Fruit fly (Drosophila melanogaster) whole organism, embryonic: ENCODE results near the gene CG7378.

Experiments used
- Adf1 ChIP-seq: fragments of 200-800 bp; sonication (Bioruptor generic); IDR thresholded peaks from 2 replicates; pipeline ENCODE4 v1.3.6; 2022; ENCODE audit warnings: missing biosample characterization, missing genetic modification characterization
- Atf6 ChIP-seq: fragments of 200-800 bp; sonication (Bioruptor generic); IDR thresholded peaks from 2 replicates; pipeline ENCODE4 v1.3.6; 2022; ENCODE audit warnings: missing biosample characterization, missing genetic modification characterization
- B-H2 ChIP-seq: fragments of 200-800 bp; sonication (Bioruptor generic); optimal IDR thresholded peaks from 2 replicates; lab custom pipeline; 2018; ENCODE audit warnings: missing biosample characterization, mild to moderate bottlenecking, missing genetic modification characterization
- Blimp-1 ChIP-seq: fragments of 200-800 bp; sonication (Bioruptor generic); optimal IDR thresholded peaks from 3 replicates; lab custom pipeline; 2018; ENCODE audit warnings: missing biosample characterization, missing genetic modification characterization, mild to moderate bottlenecking, moderate library complexity, missing genetic modification reagents
- CG10147 ChIP-seq: fragments of 200-800 bp; sonication (Bioruptor generic); optimal IDR thresholded peaks from 2 replicates; lab custom pipeline; 2019; ENCODE audit warnings: missing biosample characterization, mild to moderate bottlenecking, missing genetic modification characterization, moderate library complexity
- CG10654 ChIP-seq: fragments of 200-800 bp; sonication (Bioruptor generic); optimal IDR thresholded peaks from 2 replicates; lab custom pipeline; 2016; ENCODE audit warnings: missing biosample characterization, missing genetic modification characterization
- CG13424 ChIP-seq: fragments of 200-800 bp; sonication (Bioruptor generic); optimal IDR thresholded peaks from 2 replicates; lab custom pipeline; 2019; ENCODE audit warnings: missing biosample characterization, mild to moderate bottlenecking, missing genetic modification characterization, moderate library complexity
- CG15514 ChIP-seq: fragments of 200-800 bp; sonication (Bioruptor generic); optimal IDR thresholded peaks from 3 replicates; lab custom pipeline; 2017; ENCODE audit warnings: missing biosample characterization, missing genetic modification characterization, mild to moderate bottlenecking, moderate library complexity, missing genetic modification reagents
- CG1602 ChIP-seq: fragments of 200-800 bp; sonication (Bioruptor generic); optimal IDR thresholded peaks from 3 replicates; lab custom pipeline; 2016; ENCODE audit warnings: missing biosample characterization, missing genetic modification characterization
- CG17186 ChIP-seq: fragments of 200-800 bp; sonication (Bioruptor generic); optimal IDR thresholded peaks from 3 replicates; lab custom pipeline; 2017; ENCODE audit warnings: missing biosample characterization, missing genetic modification reagents, missing genetic modification characterization
- CG17359 ChIP-seq: fragments of 200-800 bp; sonication (Bioruptor generic); optimal IDR thresholded peaks from 3 replicates; lab custom pipeline; 2018; ENCODE audit warnings: missing biosample characterization, mild to moderate bottlenecking, missing genetic modification characterization, moderate library complexity
- CG31441 ChIP-seq: fragments of 200-800 bp; sonication (Bioruptor generic); IDR thresholded peaks from 2 replicates; pipeline ENCODE4 v1.3.6; 2022; ENCODE audit warnings: missing biosample characterization, missing genetic modification characterization
- CG34376 ChIP-seq: fragments of 200-800 bp; sonication (Bioruptor generic); optimal IDR thresholded peaks from 2 replicates; lab custom pipeline; 2018; ENCODE audit warnings: missing biosample characterization, mild to moderate bottlenecking, missing genetic modification characterization
- CG3838 ChIP-seq: fragments of 200-800 bp; sonication (Bioruptor generic); optimal IDR thresholded peaks from 3 replicates; lab custom pipeline; 2016; ENCODE audit warnings: missing biosample characterization, missing genetic modification characterization
- CG4854 ChIP-seq: fragments of 200-800 bp; sonication (Bioruptor generic); optimal IDR thresholded peaks from 2 replicates; lab custom pipeline; 2016; ENCODE audit warnings: missing biosample characterization, missing genetic modification characterization, inconsistent platforms
- CG9215 ChIP-seq: fragments of 200-800 bp; sonication (Bioruptor generic); IDR thresholded peaks from 2 replicates; pipeline ENCODE4 v1.3.6; 2022; ENCODE audit warnings: missing biosample characterization, missing genetic modification characterization
- Camta ChIP-seq: fragments of 200-800 bp; sonication (Bioruptor generic); optimal IDR thresholded peaks from 2 replicates; lab custom pipeline; 2016; ENCODE audit warnings: missing biosample characterization, missing genetic modification characterization
- Dad ChIP-seq: fragments of 200-800 bp; sonication (Bioruptor generic); optimal IDR thresholded peaks from 3 replicates; lab custom pipeline; 2016; ENCODE audit warnings: missing biosample characterization, missing genetic modification characterization
- Dip2 ChIP-seq: fragments of 200-800 bp; sonication (Bioruptor generic); IDR thresholded peaks from 2 replicates; pipeline ENCODE4 v1.3.6; 2022; ENCODE audit warnings: missing biosample characterization, missing genetic modification characterization
- Ets65A ChIP-seq: fragments of 200-800 bp; sonication (Bioruptor generic); peaks from one replicate; lab custom pipeline; 2016; ENCODE audit warnings: missing biosample characterization, missing genetic modification characterization
- Fer2 ChIP-seq: fragments of 200-800 bp; sonication (Bioruptor generic); optimal IDR thresholded peaks from 2 replicates; lab custom pipeline; 2018; ENCODE audit warnings: missing biosample characterization, mild to moderate bottlenecking, missing genetic modification characterization, moderate library complexity
- HmgD ChIP-seq: fragments of 200-800 bp; sonication (Bioruptor generic); optimal IDR thresholded peaks from 3 replicates; lab custom pipeline; 2016; ENCODE audit warnings: missing biosample characterization, missing genetic modification characterization
- Hsf ChIP-seq: fragments of 200-800 bp; sonication (Bioruptor generic); optimal IDR thresholded peaks from 3 replicates; lab custom pipeline; 2016; ENCODE audit warnings: missing biosample characterization, missing genetic modification characterization
- MTF-1 ChIP-seq: fragments of 200-800 bp; sonication (Bioruptor generic); optimal IDR thresholded peaks from 2 replicates; lab custom pipeline; 2018; ENCODE audit warnings: missing biosample characterization, mild to moderate bottlenecking, missing genetic modification characterization, borderline replicate concordance
- Med ChIP-seq: fragments of 200-800 bp; sonication (Bioruptor generic); peaks from one replicate; lab custom pipeline; 2016; ENCODE audit warnings: missing biosample characterization, missing genetic modification characterization, mild to moderate bottlenecking, inconsistent platforms, moderate library complexity
- Ptx1 ChIP-seq: fragments of 200-800 bp; sonication (Bioruptor generic); IDR thresholded peaks from 2 replicates; pipeline ENCODE4 v1.3.6; 2022; ENCODE audit warnings: missing biosample characterization, missing genetic modification characterization
- Scr ChIP-seq: fragments of 200-800 bp; sonication (Bioruptor generic); IDR thresholded peaks from 2 replicates; pipeline ENCODE4 v1.3.6; 2022; ENCODE audit warnings: missing biosample characterization, missing genetic modification characterization; ENCODE audit not compliant: partially characterized antibody
- Sox100B ChIP-seq: fragments of 200-800 bp; sonication (Bioruptor generic); optimal IDR thresholded peaks from 3 replicates; lab custom pipeline; 2018; ENCODE audit warnings: missing biosample characterization, mild to moderate bottlenecking, missing genetic modification characterization
- Tbp ChIP-seq: fragments of >200 bp; optimal IDR thresholded peaks from 2 replicates; lab custom pipeline; 2018; ENCODE audit warnings: missing biosample characterization, missing genetic modification characterization
- Usf ChIP-seq: fragments of 200-800 bp; sonication (Bioruptor generic); optimal IDR thresholded peaks from 2 replicates; lab custom pipeline; 2017; ENCODE audit warnings: missing genotype, missing biosample characterization, missing genetic modification characterization
- ap ChIP-seq: fragments of 200-800 bp; sonication (Bioruptor generic); IDR thresholded peaks from 2 replicates; pipeline ENCODE4 v1.3.6; 2022; ENCODE audit warnings: missing biosample characterization, missing genetic modification characterization
- eyg ChIP-seq: fragments of 200-800 bp; sonication (Bioruptor generic); optimal IDR thresholded peaks from 3 replicates; lab custom pipeline; 2016; ENCODE audit warnings: missing biosample characterization, missing genetic modification characterization
- gfzf ChIP-seq: fragments of 200-800 bp; sonication (Bioruptor generic); optimal IDR thresholded peaks from 2 replicates; lab custom pipeline; 2016; ENCODE audit warnings: missing biosample characterization, mild to moderate bottlenecking, missing genetic modification characterization, moderate library complexity
- ham ChIP-seq: fragments of 200-800 bp; sonication (Bioruptor generic); IDR thresholded peaks from 2 replicates; pipeline ENCODE4 v1.3.6; 2022; ENCODE audit warnings: missing biosample characterization, missing genetic modification characterization
- jing ChIP-seq: fragments of 200-800 bp; sonication (Bioruptor generic); optimal IDR thresholded peaks from 2 replicates; lab custom pipeline; 2018; ENCODE audit warnings: missing biosample characterization, mild to moderate bottlenecking, missing genetic modification characterization
- kni ChIP-seq: fragments of 200-800 bp; sonication (Bioruptor generic); optimal IDR thresholded peaks from 3 replicates; lab custom pipeline; 2017; ENCODE audit warnings: mild to moderate bottlenecking, missing biosample characterization, missing genetic modification reagents, missing genetic modification characterization
- lilli ChIP-seq: fragments of 200-800 bp; sonication (Bioruptor generic); optimal IDR thresholded peaks from 3 replicates; lab custom pipeline; 2016; ENCODE audit warnings: missing biosample characterization, missing genetic modification characterization
- oc ChIP-seq: fragments of 200-800 bp; sonication (Bioruptor generic); optimal IDR thresholded peaks from 2 replicates; lab custom pipeline; 2018; ENCODE audit warnings: missing biosample characterization, mild to moderate bottlenecking, missing genetic modification characterization, moderate library complexity
- pan ChIP-seq, 4 experiments: fragments of >200 bp in 3 of 4; fragments of 200-800 bp in 1 of 4; sonication (Bioruptor generic) in 1 of 4; optimal IDR thresholded peaks in 3 of 4; IDR thresholded peaks in 1 of 4; 2 replicates each; pipeline versions ENCODE4 v1.3.6 to Lab custom; 2017 to 2022; ENCODE audit warnings: missing biosample characterization in 2 of 4, missing genetic modification characterization in 2 of 4, mixed read lengths in 1 of 4
- pum ChIP-seq: fragments of 200-800 bp; sonication (Bioruptor generic); optimal IDR thresholded peaks from 2 replicates; lab custom pipeline; 2016; ENCODE audit warnings: missing biosample characterization, missing genetic modification characterization
- slou ChIP-seq: fragments of 200-800 bp; sonication (Bioruptor generic); optimal IDR thresholded peaks from 3 replicates; lab custom pipeline; 2016; ENCODE audit warnings: missing biosample characterization, missing genetic modification characterization
- ssp ChIP-seq: fragments of 200-800 bp; sonication (Bioruptor generic); IDR thresholded peaks from 2 replicates; pipeline ENCODE4 v1.3.6; 2022; ENCODE audit warnings: missing biosample characterization, missing genetic modification characterization
- stwl ChIP-seq: fragments of 200-800 bp; sonication (Bioruptor generic); optimal IDR thresholded peaks from 3 replicates; lab custom pipeline; 2018; ENCODE audit warnings: missing biosample characterization, mild to moderate bottlenecking, missing genetic modification characterization, moderate library complexity
- tap ChIP-seq: fragments of 200-800 bp; optimal IDR thresholded peaks from 3 replicates; lab custom pipeline; 2019; ENCODE audit warnings: missing biosample characterization, mild to moderate bottlenecking, missing genetic modification characterization, moderate library complexity
- tna ChIP-seq: fragments of 200-800 bp; sonication (Bioruptor generic); IDR thresholded peaks from 2 replicates; pipeline ENCODE4 v1.3.6; 2022; ENCODE audit warnings: missing biosample characterization, missing genetic modification characterization; ENCODE audit not compliant: partially characterized antibody
- tup ChIP-seq: fragments of 200-800 bp; sonication (Bioruptor generic); optimal IDR thresholded peaks from 2 replicates; lab custom pipeline; 2016; ENCODE audit warnings: missing biosample characterization, mild to moderate bottlenecking, missing genetic modification characterization, moderate library complexity
- twi ChIP-seq: fragments of 200-800 bp; optimal IDR thresholded peaks from 2 replicates; lab custom pipeline; 2019; ENCODE audit warnings: missing biosample characterization, mild to moderate bottlenecking, missing genetic modification characterization, moderate library complexity
- unc-4 ChIP-seq: fragments of 200-800 bp; sonication (Bioruptor generic); IDR thresholded peaks from 2 replicates; pipeline ENCODE4 v1.3.6; 2022; ENCODE audit warnings: missing biosample characterization, missing genetic modification characterization; ENCODE audit not compliant: partially characterized antibody
- vfl ChIP-seq: fragments of 200-800 bp; sonication (Bioruptor generic); optimal IDR thresholded peaks from 2 replicates; lab custom pipeline; 2016; ENCODE audit warnings: missing biosample characterization, missing genetic modification characterization
- wdn ChIP-seq: fragments of 200-800 bp; sonication (Bioruptor generic); IDR thresholded peaks from 2 replicates; pipeline ENCODE4 v1.3.6; 2022; ENCODE audit warnings: missing biosample characterization, missing genetic modification characterization

Gene CG7378

dm6 chrX:18946832-18947231 lies 46.6 kb downstream of the CG7378 start (continued):
- TF ChIP-seq Adf1 (GFP tag; lab: Robert Waterston, UW) = no peak
- TF ChIP-seq tna (GFP tag; lab: Robert Waterston, UW) = no peak
- peak; percentile 4 for TF ChIP-seq Hsf
- TF ChIP-seq Med (GFP tag; lab: Kevin White, UChicago) = no peak
- TF ChIP-seq twi = peak; percentile 18
- no peak for TF ChIP-seq HmgD
- TF ChIP-seq wdn (GFP tag; lab: Robert Waterston, UW) = no peak
- TF ChIP-seq slou (GFP tag; lab: Kevin White, UChicago) = no peak
- no peak for TF ChIP-seq CG3838 (GFP tag; lab: Kevin White, UChicago)
- no peak for TF ChIP-seq Atf6 (GFP tag; lab: Robert Waterston, UW)
- TF ChIP-seq oc (tag; lab: Kevin White, UChicago) = no peak
- TF ChIP-seq Scr (GFP tag; lab: Robert Waterston, UW) = no peak
- no peak for TF ChIP-seq Usf
- no peak for TF ChIP-seq Dad (GFP tag; lab: Kevin White, UChicago)
- TF ChIP-seq pan (optimal IDR thresholded peaks at IDR 0.05; lab: Kevin White, UChicago) = no peak
- no peak for TF ChIP-seq pan (GFP tag; optimal IDR thresholded peaks at IDR 0.05 in 1 of 2, IDR thresholded peaks at IDR 0.05 in 1 of 2)
- no peak for TF ChIP-seq Ptx1 (GFP tag; lab: Robert Waterston, UW)
- no peak for TF ChIP-seq MTF-1 (GFP tag; lab: Kevin White, UChicago)
- no peak for TF ChIP-seq ssp (GFP tag; lab: Robert Waterston, UW)
- no peak for TF ChIP-seq CG34376 (GFP tag; lab: Kevin White, UChicago)
- TF ChIP-seq Sox100B (GFP tag; lab: Kevin White, UChicago) = no peak
- no peak for TF ChIP-seq CG17359

dm6 chrX:18951220-18951867 lies 51.1 kb downstream of the CG7378 start:
- TF ChIP-seq CG10654 (GFP tag; lab: Kevin White, UChicago) (peak; percentile 72), tap (peak; percentile 65), eyg (GFP tag; lab: Kevin White, UChicago) (peak; percentile 66), vfl (peak; percentile 50), pum (GFP tag; lab: Kevin White, UChicago) (peak; percentile 80), stwl (no peak), jing (GFP tag; lab: Kevin White, UChicago) (peak; percentile 67), CG1602 (GFP tag; lab: Kevin White, UChicago) (peak; percentile 68), Blimp-1 (GFP tag; lab: Kevin White, UChicago) (peak; percentile 83), CG13424 (peak; percentile 74), Tbp (GFP tag; lab: Kevin White, UChicago) (no peak), CG17186 (GFP tag; lab: Kevin White, UChicago) (peak; percentile 28), Hsf (peak; percentile 77), CG10147 (GFP tag; lab: Kevin White, UChicago) (no peak), kni (GFP tag; lab: Kevin White, UChicago) (no peak), CG31441 (peak; percentile 70), B-H2 (no peak), lilli (GFP tag; lab: Kevin White, UChicago) (peak; percentile 82), gfzf (GFP tag; lab: Kevin White, UChicago) (no peak), Fer2 (peak; percentile 11), ap (GFP tag; lab: Robert Waterston, UW) (peak; percentile 76), tup (GFP tag; lab: Kevin White, UChicago) (peak; percentile 58), CG9215 (GFP tag; lab: Robert Waterston, UW) (peak; percentile 72), ham (no peak), Ets65A (GFP tag; lab: Kevin White, UChicago) (peak; percentile 95), CG15514 (GFP tag; lab: Kevin White, UChicago) (peak; percentile 35), CG4854 (GFP tag; lab: Kevin White, UChicago) (peak; percentile 50), unc-4 (GFP tag; lab: Robert Waterston, UW) (no peak), Camta (GFP tag; lab: Kevin White, UChicago) (peak; percentile 79), Dip2 (GFP tag; lab: Robert Waterston, UW) (no peak)
